Fruit fly (Drosophila melanogaster) Kc167 (cell line): ENCODE results near the gene Cad87A.

Experiments used
- Myc ChIP-seq: fragments of >200 bp; optimal IDR thresholded peaks from 2 replicates; lab custom pipeline; 2017; ENCODE audit warnings: missing external identifiers
- Sin3A ChIP-seq: fragments of >200 bp; optimal IDR thresholded peaks from 2 replicates; lab custom pipeline; 2018; ENCODE audit warnings: missing external identifiers
- h ChIP-seq: fragments of >200 bp; optimal IDR thresholded peaks from 3 replicates; lab custom pipeline; 2018; ENCODE audit warnings: missing external identifiers
- insv ChIP-seq: fragments of >200 bp; optimal IDR thresholded peaks from 3 replicates; lab custom pipeline; 2018; ENCODE audit warnings: missing external identifiers
- psq ChIP-seq: fragments of >200 bp; optimal IDR thresholded peaks from 2 replicates; lab custom pipeline; 2017; ENCODE audit warnings: missing external identifiers
- ttk ChIP-seq: sonication (Bioruptor generic); optimal IDR thresholded peaks from 2 replicates; lab custom pipeline; 2017; ENCODE audit warnings: missing external identifiers

Gene Cad87A

DNA sequence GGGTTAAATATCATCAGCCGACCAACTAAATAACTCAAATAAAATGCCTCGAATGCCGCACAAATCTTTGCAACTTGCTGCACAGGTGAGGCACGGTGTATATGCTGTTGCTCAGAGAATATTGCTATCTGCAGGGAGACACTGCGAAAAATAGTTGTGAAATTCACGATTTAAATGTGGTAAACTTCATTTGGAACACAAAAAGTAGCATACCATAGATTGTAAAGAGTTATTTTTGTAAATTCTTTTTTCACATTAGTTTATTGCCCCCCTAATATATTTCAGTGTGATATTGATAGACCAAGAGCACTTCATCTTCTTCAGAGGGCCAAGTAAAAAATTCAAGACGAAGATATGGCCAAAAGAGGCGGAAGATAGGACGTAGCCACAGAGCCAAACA is 28.3 kb downstream of the Cad87A start:
- no peak for TF ChIP-seq Sin3A (lab: Kevin White, UChicago)
- TF ChIP-seq h (lab: Kevin White, UChicago): no peak
- TF ChIP-seq psq (lab: Kevin White, UChicago): no peak
- TF ChIP-seq insv: no peak
- no peak for TF ChIP-seq Myc (lab: Kevin White, UChicago)
- no peak for TF ChIP-seq ttk (lab: Kevin White, UChicago)

DNA sequence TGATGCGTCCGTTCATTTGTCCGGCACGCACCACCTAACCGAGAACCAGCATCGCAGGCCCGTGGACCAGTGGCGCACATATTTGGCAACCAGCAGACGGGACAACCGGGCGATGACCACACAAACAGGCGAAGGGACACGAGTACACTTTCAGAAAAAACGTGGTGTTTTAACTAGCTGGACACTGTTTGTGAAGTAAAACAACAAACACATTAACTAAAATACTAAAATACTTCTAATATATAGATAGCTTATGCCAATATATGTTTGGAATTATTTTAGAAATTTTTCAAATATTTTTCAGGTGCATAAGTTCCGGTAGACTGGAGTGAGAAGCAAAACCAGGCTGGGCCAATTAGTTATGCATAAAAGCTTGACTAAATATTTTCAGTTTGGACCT is 46.0 kb downstream of the Cad87A start:
- TF ChIP-seq Myc (lab: Kevin White, UChicago) (no peak), Sin3A (lab: Kevin White, UChicago) (no peak), insv (no peak), h (lab: Kevin White, UChicago) (no peak), ttk (lab: Kevin White, UChicago) (no peak)

DNA sequence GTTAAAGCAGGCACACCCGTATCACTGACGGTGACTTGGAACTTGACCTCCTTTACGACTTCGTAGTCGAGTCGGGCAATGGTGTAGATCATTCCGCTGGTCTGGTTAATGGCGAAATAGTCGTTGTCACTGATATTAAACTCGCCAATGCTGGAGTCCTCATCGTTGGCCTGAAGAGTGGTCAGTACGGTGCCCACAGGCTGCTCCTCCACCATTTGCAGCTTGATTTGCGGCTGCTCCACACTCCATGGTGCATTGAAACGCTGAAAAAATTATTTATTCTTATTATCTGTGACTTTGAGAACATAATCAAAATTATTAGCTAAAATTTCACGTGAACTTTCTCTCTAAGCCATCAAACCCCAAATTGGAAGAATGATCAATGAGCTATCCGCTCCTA is 51.6 kb downstream of the Cad87A start, which contains the start of gene CG34307:
CG34307 (plus strand) TSS at position 301 of the 400 bp plus-strand sequence.
- TF ChIP-seq psq (lab: Kevin White, UChicago) (no peak), Myc (lab: Kevin White, UChicago) (no peak), Sin3A (lab: Kevin White, UChicago) (no peak), insv (no peak), h (lab: Kevin White, UChicago) (no peak)

DNA sequence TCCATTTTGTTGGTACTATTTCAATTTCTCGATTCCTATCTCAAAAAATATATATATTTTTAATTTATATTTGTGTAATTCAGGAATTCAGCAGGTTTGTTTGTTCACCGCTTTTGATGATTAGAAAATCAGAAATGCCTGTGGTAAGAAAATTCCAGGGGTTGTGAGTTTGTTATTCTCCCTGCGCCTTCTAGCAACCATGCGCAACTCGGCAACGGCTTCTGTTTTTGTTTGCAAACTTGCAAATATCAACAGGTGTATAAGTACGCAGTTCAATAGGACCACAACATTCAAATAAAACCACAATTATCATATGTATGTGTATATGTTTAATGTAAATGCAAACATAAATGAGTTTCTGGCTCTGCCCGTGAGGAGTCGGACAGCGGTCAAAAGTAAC is 55.7 kb downstream of the Cad87A start, which contains the start of gene Dnali1:
Dnali1 (minus strand) TSS at position 101 of the 400 bp plus-strand sequence.
- TF ChIP-seq psq (lab: Kevin White, UChicago) (no peak), insv (no peak), ttk (lab: Kevin White, UChicago) (no peak), Sin3A (lab: Kevin White, UChicago) (no peak), Myc (lab: Kevin White, UChicago) (no peak), h (lab: Kevin White, UChicago) (no peak)

DNA sequence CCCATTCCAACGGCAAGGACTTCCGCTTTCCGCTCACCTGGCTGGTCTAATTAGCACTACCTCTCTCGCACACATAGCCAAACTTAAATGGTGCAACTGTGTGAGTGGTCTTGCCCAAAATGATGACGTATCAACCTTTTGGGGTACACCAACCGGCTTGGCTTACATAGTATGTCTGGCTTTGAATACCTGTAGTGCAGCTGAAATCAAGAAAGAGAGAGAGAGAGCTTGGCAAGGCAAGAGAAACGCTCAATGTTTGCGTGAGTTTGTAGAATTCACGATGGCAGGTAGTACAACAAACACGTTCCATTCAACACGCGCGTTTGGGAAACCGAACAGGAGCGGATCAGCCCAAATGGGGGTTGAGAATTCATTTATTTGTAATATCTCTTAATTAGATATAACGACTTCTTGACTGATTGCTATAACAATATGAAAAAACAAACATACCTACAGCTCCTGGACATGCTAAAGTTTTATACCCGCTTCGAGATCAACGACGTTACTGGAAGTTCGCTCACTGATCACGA is 60.8 kb downstream of the Cad87A start:
- TF ChIP-seq Myc (lab: Kevin White, UChicago) (no peak), psq (lab: Kevin White, UChicago) (no peak), ttk (lab: Kevin White, UChicago) (no peak), Sin3A (lab: Kevin White, UChicago) (no peak), h (lab: Kevin White, UChicago) (no peak), insv (no peak)

dm6 chr3R:11887114-11888037 is 61.6 kb downstream of the Cad87A start, which contains the start of gene mthl5:
Gene mthl5 (minus strand): TSS chr3R:11887168.
- TF ChIP-seq Myc (lab: Kevin White, UChicago) (no peak), psq (lab: Kevin White, UChicago) (no peak), ttk (lab: Kevin White, UChicago) (no peak), Sin3A (lab: Kevin White, UChicago) (no peak), insv (no peak), h (lab: Kevin White, UChicago) (no peak)

DNA sequence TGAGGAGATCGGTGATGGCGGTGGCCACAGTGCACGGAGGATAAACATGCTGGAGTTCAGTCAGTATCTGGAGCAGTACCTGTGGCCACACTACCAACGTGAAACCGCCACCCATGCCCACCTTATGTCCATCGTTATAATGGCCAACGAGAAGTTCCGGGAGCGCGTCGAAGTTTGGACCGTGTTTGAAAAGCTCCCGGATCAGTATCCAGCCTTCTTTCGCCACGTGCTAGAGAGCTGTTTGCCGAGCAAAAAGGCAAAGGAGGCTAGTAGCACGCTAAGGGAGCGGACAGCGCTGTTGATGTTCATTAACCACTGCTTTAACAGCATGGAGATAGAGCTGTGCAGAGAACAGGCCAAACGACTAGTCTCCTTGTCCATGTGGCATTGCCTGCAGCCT is 65.8 kb downstream of the Cad87A start:
- TF ChIP-seq psq (lab: Kevin White, UChicago) (no peak), Sin3A (lab: Kevin White, UChicago) (no peak), ttk (lab: Kevin White, UChicago) (no peak), insv (no peak), h (lab: Kevin White, UChicago) (no peak), Myc (lab: Kevin White, UChicago) (no peak)

- no peak for TF ChIP-seq Myc (lab: Kevin White, UChicago)
- TF ChIP-seq Sin3A (lab: Kevin White, UChicago): no peak
- no peak for TF ChIP-seq ttk (lab: Kevin White, UChicago)
- TF ChIP-seq psq (lab: Kevin White, UChicago): no peak
- TF ChIP-seq h (lab: Kevin White, UChicago): no peak
- TF ChIP-seq insv: no peak
Observed at dm6 chr3R:11882506-11882953, 66.4 kb downstream of the Cad87A start, which contains the start of the genes CG6962 and CG31368. Gene CG6962 (minus strand): TSS chr3R:11882534. Gene CG31368 (plus strand): TSS chr3R:11882790.

DNA sequence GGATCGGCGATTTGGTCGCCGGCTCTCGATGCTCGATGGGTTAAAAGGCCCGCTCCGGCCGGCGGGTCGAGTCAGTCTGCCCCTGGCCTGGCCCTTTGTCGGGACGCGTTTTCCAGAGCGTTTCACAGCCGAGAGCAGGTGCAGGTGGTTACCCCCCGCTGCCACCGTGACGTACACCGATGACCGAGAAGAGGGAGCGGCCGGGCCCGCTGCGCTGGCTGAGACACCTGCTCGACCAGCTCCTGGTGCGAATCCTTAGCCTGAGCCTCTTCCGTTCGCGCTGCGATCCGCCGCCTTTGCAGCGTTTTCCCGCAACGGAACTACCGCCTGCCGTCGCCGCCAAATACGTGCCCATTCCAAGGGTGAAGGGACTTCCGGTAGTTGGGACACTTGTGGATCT is 71.8 kb downstream of the Cad87A start, which contains the start of gene sad:
sad (plus strand) TSS at position 74 of the 400 bp plus-strand sequence.
- TF ChIP-seq ttk (lab: Kevin White, UChicago) (no peak), Myc (lab: Kevin White, UChicago) (no peak), Sin3A (lab: Kevin White, UChicago) (no peak), psq (lab: Kevin White, UChicago) (no peak), h (lab: Kevin White, UChicago) (no peak), insv (no peak)

DNA sequence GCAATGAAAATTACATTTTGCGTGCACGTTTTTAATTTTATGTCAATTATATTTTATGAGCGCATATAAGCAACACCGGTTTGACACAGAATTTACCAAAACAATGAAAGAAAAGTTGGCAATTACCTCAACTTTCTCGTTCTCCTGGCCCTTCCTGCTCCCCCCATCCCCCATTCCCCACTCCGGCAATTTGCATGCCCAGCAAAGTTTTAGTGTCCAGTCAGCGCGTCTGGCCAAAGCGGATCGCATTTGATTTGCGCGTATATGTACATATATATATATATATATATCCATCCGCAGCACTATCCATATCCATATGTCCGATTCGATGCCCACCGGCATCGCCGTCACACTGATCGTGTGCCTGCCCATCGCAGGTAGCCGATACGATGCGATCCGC is 72.2 kb downstream of the Cad87A start:
- TF ChIP-seq Sin3A (lab: Kevin White, UChicago) (no peak), ttk (lab: Kevin White, UChicago) (no peak), Myc (lab: Kevin White, UChicago) (no peak), h (lab: Kevin White, UChicago) (no peak), insv (no peak), psq (lab: Kevin White, UChicago) (no peak)

- no peak for TF ChIP-seq Sin3A (lab: Kevin White, UChicago)
- TF ChIP-seq h (lab: Kevin White, UChicago): no peak
- TF ChIP-seq psq (lab: Kevin White, UChicago): no peak
- TF ChIP-seq ttk (lab: Kevin White, UChicago): no peak
- TF ChIP-seq Myc (lab: Kevin White, UChicago): no peak
- TF ChIP-seq insv: no peak
Observed at dm6 chr3R:11872692-11873091, 76.2 kb downstream of the Cad87A start.
